Fruit fly (Drosophila melanogaster) whole organism, embryonic: ENCODE data around the gene Tsp66A.

Experiments used
- Asciz ChIP-seq: fragments of 200-800 bp; sonication (Bioruptor generic); optimal IDR thresholded peaks from 2 replicates; lab custom pipeline; 2017; ENCODE audit warnings: missing biosample characterization, mild to moderate bottlenecking, missing genetic modification characterization, missing genetic modification reagents
- B-H1 ChIP-seq: fragments of 200-800 bp; sonication (Bioruptor generic); IDR thresholded peaks from 3 replicates; pipeline ENCODE4 v1.3.6; 2022; ENCODE audit warnings: missing biosample characterization, missing genetic modification characterization
- B-H2 ChIP-seq: fragments of 200-800 bp; sonication (Bioruptor generic); optimal IDR thresholded peaks from 2 replicates; lab custom pipeline; 2018; ENCODE audit warnings: missing biosample characterization, mild to moderate bottlenecking, missing genetic modification characterization
- CG12659 ChIP-seq: fragments of 200-800 bp; sonication (Bioruptor generic); optimal IDR thresholded peaks from 3 replicates; lab custom pipeline; 2017; ENCODE audit warnings: mild to moderate bottlenecking, missing biosample characterization, missing genetic modification reagents, missing genetic modification characterization
- CG13287 ChIP-seq: fragments of 200-800 bp; sonication (Bioruptor generic); IDR thresholded peaks from 2 replicates; pipeline ENCODE4 v1.3.6; 2022; ENCODE audit warnings: missing biosample characterization, missing genetic modification characterization; ENCODE audit not compliant: partially characterized antibody
- CG13624 ChIP-seq: fragments of 200-800 bp; sonication (Bioruptor generic); optimal IDR thresholded peaks from 2 replicates; lab custom pipeline; 2016; ENCODE audit warnings: missing biosample characterization, missing genetic modification characterization
- CG15601 ChIP-seq: fragments of 200-800 bp; sonication (Bioruptor generic); optimal IDR thresholded peaks from 3 replicates; lab custom pipeline; 2019; ENCODE audit warnings: missing biosample characterization, mild to moderate bottlenecking, missing genetic modification characterization, moderate library complexity
- CG16863 ChIP-seq: fragments of 200-800 bp; sonication (Bioruptor generic); optimal IDR thresholded peaks from 3 replicates; lab custom pipeline; 2016; ENCODE audit warnings: missing biosample characterization, missing genetic modification characterization
- CG17186 ChIP-seq: fragments of 200-800 bp; sonication (Bioruptor generic); optimal IDR thresholded peaks from 3 replicates; lab custom pipeline; 2017; ENCODE audit warnings: missing biosample characterization, missing genetic modification reagents, missing genetic modification characterization
- CG17385 ChIP-seq: fragments of 200-800 bp; sonication (Bioruptor generic); optimal IDR thresholded peaks from 3 replicates; lab custom pipeline; 2018; ENCODE audit warnings: missing biosample characterization, mild to moderate bottlenecking, missing genetic modification characterization
- CG18262 ChIP-seq: fragments of 200-800 bp; optimal IDR thresholded peaks from 3 replicates; lab custom pipeline; 2019; ENCODE audit warnings: missing biosample characterization, mild to moderate bottlenecking, missing genetic modification characterization, moderate library complexity
- CG3065 ChIP-seq: fragments of 200-800 bp; sonication (Bioruptor generic); optimal IDR thresholded peaks from 2 replicates; lab custom pipeline; 2016; ENCODE audit warnings: missing biosample characterization, missing genetic modification characterization
- CG34224 ChIP-seq: fragments of 200-800 bp; sonication (Bioruptor generic); IDR thresholded peaks from 3 replicates; pipeline ENCODE4 v1.3.6; 2022; ENCODE audit warnings: missing biosample characterization, missing genetic modification characterization; ENCODE audit not compliant: partially characterized antibody
- CG3726 ChIP-seq: fragments of 200-800 bp; sonication (Bioruptor generic); IDR thresholded peaks from 3 replicates; pipeline ENCODE4, ENCODE4 v1.3.6; 2022; ENCODE audit warnings: missing biosample characterization, missing genetic modification characterization
- CG4360 ChIP-seq: fragments of 200-800 bp; sonication (Bioruptor generic); IDR thresholded peaks from 2 replicates; pipeline ENCODE4 v1.3.6; 2022; ENCODE audit warnings: missing biosample characterization, missing genetic modification characterization
- CG4404 ChIP-seq: fragments of 200-800 bp; sonication (Bioruptor generic); IDR thresholded peaks from 2 replicates; pipeline ENCODE4 v1.3.6; 2022; ENCODE audit warnings: missing biosample characterization, missing genetic modification characterization
- CG5245 ChIP-seq: fragments of 200-800 bp; sonication (Bioruptor generic); optimal IDR thresholded peaks from 3 replicates; lab custom pipeline; 2016; ENCODE audit warnings: missing biosample characterization, missing genetic modification characterization
- CG7987 ChIP-seq: fragments of 200-800 bp; sonication (Bioruptor generic); optimal IDR thresholded peaks from 2 replicates; lab custom pipeline; 2018; ENCODE audit warnings: missing biosample characterization, mild to moderate bottlenecking, missing genetic modification characterization, moderate library complexity
- CG9817 ChIP-seq: fragments of 200-800 bp; sonication (Bioruptor generic); optimal IDR thresholded peaks from 2 replicates; lab custom pipeline; 2018; ENCODE audit warnings: missing biosample characterization, mild to moderate bottlenecking, missing genetic modification characterization, moderate library complexity
- CHES-1-like ChIP-seq: fragments of 200-800 bp; sonication (Bioruptor generic); optimal IDR thresholded peaks from 2 replicates; lab custom pipeline; 2016; ENCODE audit warnings: missing biosample characterization, missing genetic modification characterization
- CrebB ChIP-seq: fragments of 200-800 bp; sonication (Bioruptor generic); optimal IDR thresholded peaks from 3 replicates; lab custom pipeline; 2018; ENCODE audit warnings: missing biosample characterization, mild to moderate bottlenecking, missing genetic modification characterization
- Dp ChIP-seq: fragments of 200-800 bp; sonication (Bioruptor generic); optimal IDR thresholded peaks from 2 replicates; lab custom pipeline; 2018; ENCODE audit warnings: missing biosample characterization, mild to moderate bottlenecking, missing genetic modification characterization, moderate library complexity
- MESR4 ChIP-seq: fragments of 200-800 bp; sonication (Bioruptor generic); optimal IDR thresholded peaks from 2 replicates; lab custom pipeline; 2018; ENCODE audit warnings: missing biosample characterization, mild to moderate bottlenecking, missing genetic modification characterization, moderate library complexity
- Med ChIP-seq: fragments of 200-800 bp; sonication (Bioruptor generic); peaks from one replicate; lab custom pipeline; 2016; ENCODE audit warnings: missing biosample characterization, missing genetic modification characterization, mild to moderate bottlenecking, inconsistent platforms, moderate library complexity
- NFAT ChIP-seq: fragments of 200-800 bp; sonication (Bioruptor generic); IDR thresholded peaks from 2 replicates; pipeline ENCODE4 v1.3.6; 2022; ENCODE audit warnings: missing biosample characterization, missing genetic modification characterization
- Nf-YA ChIP-seq: fragments of 200-800 bp; sonication (Bioruptor generic); IDR thresholded peaks from 2 replicates; pipeline ENCODE4 v1.3.6; 2022; ENCODE audit warnings: missing biosample characterization, missing genetic modification characterization
- Rfx ChIP-seq: fragments of 200-800 bp; sonication (Bioruptor generic); IDR thresholded peaks from 2 replicates; pipeline ENCODE4 v1.3.6; 2022; ENCODE audit warnings: missing biosample characterization, missing genetic modification characterization
- Six4 ChIP-seq: fragments of 200-800 bp; sonication (Bioruptor generic); optimal IDR thresholded peaks from 2 replicates; lab custom pipeline; 2016; ENCODE audit warnings: missing biosample characterization, missing genetic modification characterization
- bigmax ChIP-seq: fragments of 200-800 bp; sonication (Bioruptor generic); optimal IDR thresholded peaks from 2 replicates; lab custom pipeline; 2018; ENCODE audit warnings: missing biosample characterization, mild to moderate bottlenecking, missing genetic modification characterization
- caup ChIP-seq: fragments of 200-800 bp; sonication (Bioruptor generic); optimal IDR thresholded peaks from 3 replicates; lab custom pipeline; 2017; ENCODE audit warnings: missing biosample characterization, mild to moderate bottlenecking, missing genetic modification characterization, moderate library complexity; ENCODE audit not compliant: severe bottlenecking
- crc ChIP-seq: fragments of 200-800 bp; sonication (Bioruptor generic); optimal IDR thresholded peaks from 2 replicates; lab custom pipeline; 2016; ENCODE audit warnings: missing biosample characterization, missing genetic modification characterization
- disco-r ChIP-seq: fragments of 200-800 bp; sonication (Bioruptor generic); optimal IDR thresholded peaks from 2 replicates; lab custom pipeline; 2016; ENCODE audit warnings: missing biosample characterization, missing genetic modification characterization
- en ChIP-seq: fragments of 200-800 bp; sonication (Bioruptor generic); optimal IDR thresholded peaks from 2 replicates; lab custom pipeline; 2016; ENCODE audit warnings: missing biosample characterization, missing genetic modification characterization
- gem ChIP-seq: fragments of 200-800 bp; sonication (Bioruptor generic); optimal IDR thresholded peaks from 2 replicates; lab custom pipeline; 2019; ENCODE audit warnings: missing biosample characterization, mild to moderate bottlenecking, missing genetic modification characterization, moderate library complexity
- gfzf ChIP-seq: fragments of 200-800 bp; sonication (Bioruptor generic); optimal IDR thresholded peaks from 2 replicates; lab custom pipeline; 2016; ENCODE audit warnings: missing biosample characterization, mild to moderate bottlenecking, missing genetic modification characterization, moderate library complexity
- grau ChIP-seq: fragments of 200-800 bp; optimal IDR thresholded peaks from 3 replicates; lab custom pipeline; 2019; ENCODE audit warnings: missing biosample characterization, mild to moderate bottlenecking, missing genetic modification characterization, moderate library complexity
- gsb-n ChIP-seq: fragments of 200-800 bp; sonication (Bioruptor generic); optimal IDR thresholded peaks from 3 replicates; lab custom pipeline; 2018; ENCODE audit warnings: missing biosample characterization, mild to moderate bottlenecking, missing genetic modification characterization
- hb ChIP-seq: fragments of 200-800 bp; sonication (Bioruptor generic); IDR thresholded peaks from 3 replicates; pipeline ENCODE4 v1.3.6; 2022; ENCODE audit warnings: missing biosample characterization, missing genetic modification characterization; ENCODE audit not compliant: partially characterized antibody
- ind ChIP-seq: fragments of 200-800 bp; sonication (Bioruptor generic); optimal IDR thresholded peaks from 3 replicates; lab custom pipeline; 2016; ENCODE audit warnings: missing biosample characterization, missing genetic modification characterization
- jigr1 ChIP-seq: fragments of 200-800 bp; sonication (Bioruptor generic); IDR thresholded peaks from 3 replicates; pipeline ENCODE4 v1.3.6; 2022; ENCODE audit warnings: missing biosample characterization, missing genetic modification characterization
- ken ChIP-seq: fragments of 200-800 bp; sonication (Bioruptor generic); IDR thresholded peaks from 3 replicates; pipeline ENCODE4 v1.3.6; 2022; ENCODE audit warnings: missing biosample characterization, missing genetic modification characterization
- mam ChIP-seq: fragments of 200-800 bp; sonication (Bioruptor generic); optimal IDR thresholded peaks from 3 replicates; lab custom pipeline; 2016; ENCODE audit warnings: missing biosample characterization, missing genetic modification characterization
- nom ChIP-seq: fragments of 200-800 bp; sonication (Bioruptor generic); optimal IDR thresholded peaks from 2 replicates; lab custom pipeline; 2017; ENCODE audit warnings: missing biosample characterization, missing genetic modification characterization, mild to moderate bottlenecking, moderate library complexity, missing genetic modification reagents
- pzg ChIP-seq: fragments of 200-800 bp; sonication (Bioruptor generic); optimal IDR thresholded peaks from 3 replicates; lab custom pipeline; 2018; ENCODE audit warnings: missing biosample characterization, mild to moderate bottlenecking, missing genetic modification characterization, moderate library complexity
- sr ChIP-seq: fragments of 200-800 bp; sonication (Bioruptor generic); IDR thresholded peaks from 3 replicates; pipeline ENCODE4 v1.3.6; 2022; ENCODE audit warnings: missing biosample characterization, missing genetic modification characterization
- stwl ChIP-seq: fragments of 200-800 bp; sonication (Bioruptor generic); optimal IDR thresholded peaks from 3 replicates; lab custom pipeline; 2018; ENCODE audit warnings: missing biosample characterization, mild to moderate bottlenecking, missing genetic modification characterization, moderate library complexity

Gene Tsp66A

dm6 chr3L:7506117-7506516 lies 40.8 kb downstream of the Tsp66A start, which contains the start of gene CG7548:
TSS of gene CG7548 (minus strand) at chr3L:7506217.
- TF ChIP-seq ken (GFP tag; lab: Robert Waterston, UW) (no peak), CG17186 (GFP tag; lab: Kevin White, UChicago) (no peak), CG4404 (GFP tag; lab: Robert Waterston, UW) (no peak), mam (GFP tag; lab: Kevin White, UChicago) (no peak), Six4 (GFP tag; lab: Kevin White, UChicago) (no peak), B-H2 (GFP tag; lab: Kevin White, UChicago) (no peak), gsb-n (no peak), CG7987 (GFP tag; lab: Kevin White, UChicago) (no peak), caup (GFP tag; lab: Kevin White, UChicago) (no peak), hb (GFP tag; lab: Robert Waterston, UW) (no peak), Med (no peak), sr (GFP tag; lab: Robert Waterston, UW) (no peak)

dm6 chr3L:7510414-7511384 lies 45.4 kb downstream of the Tsp66A start, which contains the start of gene CG7546:
TSS of gene CG7546 (plus strand) at chr3L:7510986.
- TF ChIP-seq NFAT, result no peak; the same call in 1 of the 2 replicates
- peak; percentile 35 for TF ChIP-seq CHES-1-like
- no peak for TF ChIP-seq CG5245 (GFP tag; lab: Kevin White, UChicago)
- TF ChIP-seq ind (GFP tag; lab: Kevin White, UChicago), result peak; percentile 56
- peak; percentile 49 for TF ChIP-seq Rfx (GFP tag; lab: Robert Waterston, UW)
- TF ChIP-seq MESR4, result peak; percentile 97
- TF ChIP-seq CG9817, result peak; percentile 51
- peak; percentile 27; the same call in 1 of the 2 replicates for TF ChIP-seq CG13287 (GFP tag; lab: Robert Waterston, UW)
- peak; percentile 39 for TF ChIP-seq CG18262 (tag; lab: Kevin White, UChicago)
- no peak for TF ChIP-seq B-H1 (GFP tag; lab: Robert Waterston, UW)
- peak; percentile 63 for TF ChIP-seq grau (tag; lab: Kevin White, UChicago)
- no peak for TF ChIP-seq crc (GFP tag; lab: Kevin White, UChicago)
- no peak for TF ChIP-seq Asciz (GFP tag; lab: Kevin White, UChicago)
- no peak for TF ChIP-seq gsb-n
- no peak for TF ChIP-seq bigmax (GFP tag; lab: Kevin White, UChicago)
- no peak for TF ChIP-seq nom (GFP tag; lab: Kevin White, UChicago)
- no peak for TF ChIP-seq CG34224
- peak; percentile 7 for TF ChIP-seq mam (GFP tag; lab: Kevin White, UChicago)
- TF ChIP-seq jigr1 (GFP tag; lab: Robert Waterston, UW), result no peak
- TF ChIP-seq CG13624, result no peak
- TF ChIP-seq CG3726 (GFP tag; lab: Robert Waterston, UW), result no peak
- TF ChIP-seq CG3065 (GFP tag; lab: Kevin White, UChicago), result no peak
- peak; percentile 12 for TF ChIP-seq CG15601 (tag; lab: Kevin White, UChicago)
- peak; percentile 10 for TF ChIP-seq CG17385
- no peak for TF ChIP-seq CrebB
- TF ChIP-seq disco-r (GFP tag; lab: Kevin White, UChicago), result no peak
- TF ChIP-seq Nf-YA (GFP tag; lab: Robert Waterston, UW), result no peak
- TF ChIP-seq gem (tag; lab: Kevin White, UChicago), result no peak
- peak; percentile 62 for TF ChIP-seq stwl
- peak; percentile 69 for TF ChIP-seq CG12659 (GFP tag; lab: Kevin White, UChicago)
- no peak for TF ChIP-seq CG4360 (GFP tag; lab: Robert Waterston, UW)
- peak; percentile 76 for TF ChIP-seq gfzf
- peak; percentile 93 for TF ChIP-seq Dp (GFP tag; lab: Kevin White, UChicago)
- TF ChIP-seq en (GFP tag; lab: Kevin White, UChicago), result no peak
- TF ChIP-seq pzg (GFP tag; lab: Kevin White, UChicago), result peak; percentile 68
- TF ChIP-seq CG16863 (GFP tag; lab: Kevin White, UChicago), result peak; percentile 16
